Worm (Caenorhabditis elegans) whole organism, late embryonic: Measurements from ENCODE around the gene Y73F4A.3.

Experiments used
- C08G9.2 ChIP-seq: sonication (generic microtip); optimal IDR thresholded peaks from 2 replicates; lab custom pipeline; 2016; ENCODE audit warnings: mild to moderate bottlenecking, missing genetic modification characterization, moderate library complexity, missing compliant biosample characterization
- C38D4.7 ChIP-seq: fragments of 200-800 bp; sonication (Bioruptor generic); optimal IDR thresholded peaks from 2 replicates; lab custom pipeline; 2018; ENCODE audit warnings: mild to moderate bottlenecking, missing genetic modification characterization, moderate library complexity, missing compliant biosample characterization
- F13H6.1 ChIP-seq: sonication (generic microtip); optimal IDR thresholded peaks from 2 replicates; lab custom pipeline; 2016; ENCODE audit warnings: missing genetic modification characterization, missing compliant biosample characterization
- K09A11.1 ChIP-seq: sonication (generic microtip); optimal IDR thresholded peaks from 2 replicates; lab custom pipeline; 2017; ENCODE audit warnings: antibody characterized with exemption, mild to moderate bottlenecking, missing genetic modification characterization, missing compliant biosample characterization; ENCODE audit not compliant: insufficient read depth
- Y22D7AL.16 ChIP-seq: sonication (generic microtip); optimal IDR thresholded peaks from 2 replicates; lab custom pipeline; 2016; ENCODE audit warnings: missing genetic modification characterization, missing compliant biosample characterization
- ahr-1 ChIP-seq: sonication (generic microtip); optimal IDR thresholded peaks from 2 replicates; lab custom pipeline; 2016; ENCODE audit warnings: missing genetic modification characterization, missing compliant biosample characterization
- ceh-2 ChIP-seq: sonication (generic microtip); optimal IDR thresholded peaks from 2 replicates; lab custom pipeline; 2016; ENCODE audit warnings: missing genotype, missing genetic modification characterization, missing compliant biosample characterization
- ceh-30 ChIP-seq: fragments of 150-350 bp; optimal IDR thresholded peaks from 2 replicates; lab custom pipeline; 2014; ENCODE audit warnings: missing biosample characterization, missing genetic modification characterization
- ceh-31 ChIP-seq: sonication (generic microtip); optimal IDR thresholded peaks from 2 replicates; lab custom pipeline; 2016; ENCODE audit warnings: missing genetic modification characterization, missing compliant biosample characterization
- ceh-48 ChIP-seq: sonication (generic microtip); optimal IDR thresholded peaks from 2 replicates; lab custom pipeline; 2016; ENCODE audit warnings: missing genetic modification characterization, inconsistent platforms, missing compliant biosample characterization
- ceh-6 ChIP-seq: fragments of 200-800 bp; sonication (Bioruptor generic); optimal IDR thresholded peaks from 2 replicates; lab custom pipeline; 2018; ENCODE audit warnings: mild to moderate bottlenecking, missing genetic modification characterization, missing compliant biosample characterization
- che-1 ChIP-seq: sonication (generic microtip); optimal IDR thresholded peaks from 2 replicates; lab custom pipeline; 2016; ENCODE audit warnings: mild to moderate bottlenecking, missing genetic modification characterization, missing compliant biosample characterization
- elt-2 ChIP-seq: sonication (generic microtip); optimal IDR thresholded peaks from 2 replicates; lab custom pipeline; 2016; ENCODE audit warnings: missing genetic modification reagents, missing genetic modification characterization, missing compliant biosample characterization
- ets-4 ChIP-seq: sonication (generic microtip); optimal IDR thresholded peaks from 2 replicates; lab custom pipeline; 2016; ENCODE audit warnings: missing genetic modification characterization, missing compliant biosample characterization
- fkh-10 ChIP-seq: fragments of 150-350 bp; optimal IDR thresholded peaks from 2 replicates; lab custom pipeline; 2014; ENCODE audit warnings: missing biosample characterization, missing genetic modification reagents, missing genetic modification characterization
- fkh-6 ChIP-seq: sonication (generic microtip); optimal IDR thresholded peaks from 2 replicates; lab custom pipeline; 2016; ENCODE audit warnings: missing genetic modification characterization, missing compliant biosample characterization
- gmeb-2 ChIP-seq: sonication (generic microtip); optimal IDR thresholded peaks from 2 replicates; lab custom pipeline; 2016; ENCODE audit warnings: missing genetic modification characterization, inconsistent platforms, missing compliant biosample characterization
- lim-6 ChIP-seq: sonication (generic microtip); optimal IDR thresholded peaks from 2 replicates; lab custom pipeline; 2016; ENCODE audit warnings: missing genetic modification characterization, missing compliant biosample characterization
- lin-11 ChIP-seq: fragments of 200-800 bp; sonication (Bioruptor generic); optimal IDR thresholded peaks from 2 replicates; lab custom pipeline; 2018; ENCODE audit warnings: mild to moderate bottlenecking, missing genetic modification characterization, missing compliant biosample characterization
- mec-3 ChIP-seq: sonication (generic microtip); optimal IDR thresholded peaks from 2 replicates; lab custom pipeline; 2016; ENCODE audit warnings: borderline replicate concordance, missing genetic modification characterization, missing compliant biosample characterization
- nfya-1 ChIP-seq: sonication (generic microtip); optimal IDR thresholded peaks from 2 replicates; lab custom pipeline; 2017; ENCODE audit warnings: missing genetic modification characterization, mild to moderate bottlenecking, missing compliant biosample characterization, antibody characterized with exemption, moderate library complexity
- npax-4 ChIP-seq: sonication (generic microtip); optimal IDR thresholded peaks from 2 replicates; lab custom pipeline; 2016; ENCODE audit warnings: missing genetic modification characterization, missing compliant biosample characterization
- pax-1 ChIP-seq: fragments of 150-350 bp; optimal IDR thresholded peaks from 2 replicates; lab custom pipeline; 2014; ENCODE audit warnings: missing biosample characterization, missing genetic modification characterization
- pros-1 ChIP-seq: fragments of 150-350 bp; optimal IDR thresholded peaks from 2 replicates; lab custom pipeline; 2014; ENCODE audit warnings: missing biosample characterization, missing genetic modification reagents, missing genetic modification characterization
- ref-2 ChIP-seq: sonication (generic microtip); optimal IDR thresholded peaks from 2 replicates; lab custom pipeline; 2016; ENCODE audit warnings: missing genetic modification characterization, missing compliant biosample characterization
- rnt-1 ChIP-seq: sonication (generic microtip); optimal IDR thresholded peaks from 2 replicates; lab custom pipeline; 2016; ENCODE audit warnings: missing genetic modification characterization, missing compliant biosample characterization
- sdc-2 ChIP-seq: sonication (generic microtip); optimal IDR thresholded peaks from 2 replicates; lab custom pipeline; 2016; ENCODE audit warnings: missing genotype, missing genetic modification characterization, missing compliant biosample characterization
- syd-9 ChIP-seq: sonication (generic microtip); optimal IDR thresholded peaks from 2 replicates; lab custom pipeline; 2016; ENCODE audit warnings: mild to moderate bottlenecking, missing genetic modification characterization, moderate library complexity, missing compliant biosample characterization
- ttx-3 ChIP-seq: sonication (generic microtip); optimal IDR thresholded peaks from 2 replicates; lab custom pipeline; 2016; ENCODE audit warnings: missing genetic modification reagents, missing genetic modification characterization, missing compliant biosample characterization
- unc-55 ChIP-seq: sonication (generic microtip); optimal IDR thresholded peaks from 2 replicates; lab custom pipeline; 2017; ENCODE audit warnings: missing biosample characterization, missing genetic modification reagents, missing genetic modification characterization
- zip-5 ChIP-seq: sonication (generic microtip); optimal IDR thresholded peaks from 2 replicates; lab custom pipeline; 2016; ENCODE audit warnings: missing genetic modification characterization, missing compliant biosample characterization

The Y73F4A.3 gene

ce11 chrIV:9002636-9003035 lies 37.7 kb downstream of the Y73F4A.3 start, which contains the start of gene C53D6.8:
Gene C53D6.8, minus strand, starts transcription at chrIV:9002736.
- no peak for TF ChIP-seq C38D4.7

- TF ChIP-seq sdc-2 (tag; lab: Kevin White, UChicago) (no peak), rnt-1 (tag; lab: Kevin White, UChicago) (no peak), pax-1 (tag; lab: Kevin White, UChicago) (no peak)
These were observed 39.1 kb downstream of the Y73F4A.3 start for ce11 chrIV:9001184-9001583.

ce11 chrIV:9000664-9001063 lies 39.6 kb downstream of the Y73F4A.3 start:
- TF ChIP-seq ets-4 (tag; lab: Kevin White, UChicago): no peak
- TF ChIP-seq ceh-2 (tag; lab: Kevin White, UChicago): no peak
- no peak for TF ChIP-seq Y22D7AL.16 (tag; lab: Kevin White, UChicago)
- no peak for TF ChIP-seq ceh-48 (tag; lab: Kevin White, UChicago)
- TF ChIP-seq fkh-10 (GFP tag; lab: Kevin White, UChicago): no peak
- TF ChIP-seq lin-11 (tag; lab: Kevin White, UChicago): no peak
- TF ChIP-seq elt-2: no peak
- TF ChIP-seq ceh-31 (tag; lab: Kevin White, UChicago): no peak
- TF ChIP-seq fkh-6 (tag; lab: Kevin White, UChicago): no peak
- TF ChIP-seq lim-6: no peak
- no peak for TF ChIP-seq ref-2
- TF ChIP-seq mec-3 (tag; lab: Kevin White, UChicago): no peak
- TF ChIP-seq sdc-2 (tag; lab: Kevin White, UChicago): no peak
- no peak for TF ChIP-seq ceh-6 (GFP tag; lab: Kevin White, UChicago)

- no peak for TF ChIP-seq ets-4 (tag; lab: Kevin White, UChicago)
- TF ChIP-seq npax-4 (tag; lab: Kevin White, UChicago): no peak
- TF ChIP-seq C08G9.2 (tag; lab: Kevin White, UChicago): no peak
- no peak for TF ChIP-seq ref-2
- TF ChIP-seq Y22D7AL.16 (tag; lab: Kevin White, UChicago): no peak
- no peak for TF ChIP-seq unc-55
- no peak for TF ChIP-seq syd-9 (tag; lab: Kevin White, UChicago)
- TF ChIP-seq zip-5 (tag; lab: Kevin White, UChicago): no peak
- no peak for TF ChIP-seq ceh-31 (tag; lab: Kevin White, UChicago)
- no peak for TF ChIP-seq pros-1
- TF ChIP-seq K09A11.1: no peak
- no peak for TF ChIP-seq gmeb-2 (tag; lab: Kevin White, UChicago)
- TF ChIP-seq mec-3 (tag; lab: Kevin White, UChicago): no peak
- no peak for TF ChIP-seq sdc-2 (tag; lab: Kevin White, UChicago)
- no peak for TF ChIP-seq ttx-3 (tag; lab: Kevin White, UChicago)
These were observed 45.8 kb downstream of the Y73F4A.3 start for ce11 chrIV:8994487-8994886.

ce11 chrIV:8992786-8993185 lies 47.5 kb downstream of the Y73F4A.3 start, which contains the start of gene mltn-12:
Gene mltn-12, plus strand, starts transcription at chrIV:8993086.
- TF ChIP-seq C08G9.2 (tag; lab: Kevin White, UChicago) (no peak), che-1 (tag; lab: Kevin White, UChicago) (no peak), ahr-1 (tag; lab: Kevin White, UChicago) (no peak), ceh-31 (tag; lab: Kevin White, UChicago) (no peak), ceh-30 (no peak), nfya-1 (tag; lab: Kevin White, UChicago) (no peak), F13H6.1 (tag; lab: Kevin White, UChicago) (no peak)
